Worm (Caenorhabditis elegans): Measurements from ENCODE around the gene irg-3.

- TF ChIP-seq fkh-8 (tag; optimal IDR thresholded peaks at IDR 0.05): no peak
- TF ChIP-seq unc-98 (GFP tag; IDR thresholded peaks at IDR 0.05): no peak
- TF ChIP-seq egl-27 (tag; optimal IDR thresholded peaks at IDR 0.05): no peak
- no peak for TF ChIP-seq lsy-2 (tag; optimal IDR thresholded peaks at IDR 0.05)
- TF ChIP-seq ceh-82 (tag; optimal IDR thresholded peaks at IDR 0.05): no peak
- no peak for TF ChIP-seq mdl-1 (tag; optimal IDR thresholded peaks at IDR 0.05)
- TF ChIP-seq unc-30 (tag; optimal IDR thresholded peaks at IDR 0.05): no peak
- TF ChIP-seq pqm-1 (tag; optimal IDR thresholded peaks at IDR 0.05): no peak
- no peak for TF ChIP-seq snpc-4 (tag; optimal IDR thresholded peaks at IDR 0.05)
- no peak for TF ChIP-seq ets-5 (GFP tag; IDR thresholded peaks at IDR 0.05)
These were observed 46.6 kb downstream of the irg-3 start, which contains the start of gene W02H5.2 for ce11 chrV:2639035-2639434.

All from whole organism, L1 larva.